Fruit fly (Drosophila melanogaster) whole organism, embryonic: ENCODE data around the gene Sf3b1.

ENCODE experiments used
- Bdp1 ChIP-seq: fragments of 200-800 bp; sonication (Bioruptor generic); optimal IDR thresholded peaks from 3 replicates; lab custom pipeline; 2016; ENCODE audit warnings: missing biosample characterization, missing genetic modification characterization
- CG11456 ChIP-seq: fragments of 200-800 bp; sonication (Bioruptor generic); IDR thresholded peaks from 3 replicates; pipeline ENCODE4 v1.3.6; 2022; ENCODE audit warnings: missing biosample characterization, missing genetic modification characterization
- CG11723 ChIP-seq: fragments of 200-800 bp; sonication (Bioruptor generic); optimal IDR thresholded peaks from 2 replicates; lab custom pipeline; 2017; ENCODE audit warnings: missing biosample characterization, mild to moderate bottlenecking, missing genetic modification characterization
- CG12299 ChIP-seq: fragments of 200-800 bp; sonication (Bioruptor generic); optimal IDR thresholded peaks from 2 replicates; lab custom pipeline; 2018; ENCODE audit warnings: missing biosample characterization, mild to moderate bottlenecking, missing genetic modification characterization
- CG1233 ChIP-seq: fragments of 200-800 bp; sonication (Bioruptor generic); optimal IDR thresholded peaks from 4 replicates; lab custom pipeline; 2018; ENCODE audit warnings: missing biosample characterization, mild to moderate bottlenecking, missing genetic modification characterization
- CG1529 ChIP-seq: fragments of 200-800 bp; sonication (Bioruptor generic); optimal IDR thresholded peaks from 3 replicates; lab custom pipeline; 2018; ENCODE audit warnings: missing biosample characterization, missing genetic modification characterization
- CG16863 ChIP-seq: fragments of 200-800 bp; sonication (Bioruptor generic); optimal IDR thresholded peaks from 3 replicates; lab custom pipeline; 2016; ENCODE audit warnings: missing biosample characterization, missing genetic modification characterization
- CG17328 ChIP-seq: fragments of 200-800 bp; sonication (Bioruptor generic); IDR thresholded peaks from 2 replicates; pipeline ENCODE4 v1.3.6; 2022; ENCODE audit warnings: missing biosample characterization, missing genetic modification characterization
- CG17568 ChIP-seq: fragments of 200-800 bp; sonication (Bioruptor generic); optimal IDR thresholded peaks from 2 replicates; lab custom pipeline; 2018; ENCODE audit warnings: missing biosample characterization, mild to moderate bottlenecking, missing genetic modification characterization, moderate library complexity
- CG18476 ChIP-seq: fragments of 200-800 bp; sonication (Bioruptor generic); optimal IDR thresholded peaks from 2 replicates; lab custom pipeline; 2016; ENCODE audit warnings: missing biosample characterization, mild to moderate bottlenecking, missing genetic modification characterization
- CG18619 ChIP-seq: fragments of 200-800 bp; sonication (Bioruptor generic); optimal IDR thresholded peaks from 3 replicates; lab custom pipeline; 2017; ENCODE audit warnings: missing biosample characterization, mild to moderate bottlenecking, missing genetic modification characterization
- CG30431 ChIP-seq: fragments of 200-800 bp; sonication (Bioruptor generic); optimal IDR thresholded peaks from 2 replicates; lab custom pipeline; 2017; ENCODE audit warnings: missing biosample characterization, missing genetic modification characterization
- CG3407 ChIP-seq: fragments of 200-800 bp; sonication (Bioruptor generic); optimal IDR thresholded peaks from 2 replicates; lab custom pipeline; 2018; ENCODE audit warnings: missing biosample characterization, mild to moderate bottlenecking, missing genetic modification characterization
- CG43689 ChIP-seq: fragments of 200-800 bp; sonication (Bioruptor generic); IDR thresholded peaks from 2 replicates; pipeline ENCODE4 v1.3.6; 2022; ENCODE audit warnings: missing biosample characterization, missing genetic modification characterization
- CG4404 ChIP-seq: fragments of 200-800 bp; sonication (Bioruptor generic); IDR thresholded peaks from 2 replicates; pipeline ENCODE4 v1.3.6; 2022; ENCODE audit warnings: missing biosample characterization, missing genetic modification characterization
- CG6254 ChIP-seq: fragments of 200-800 bp; sonication (Bioruptor generic); optimal IDR thresholded peaks from 3 replicates; lab custom pipeline; 2017; ENCODE audit warnings: mild to moderate bottlenecking, missing biosample characterization, missing genetic modification reagents, missing genetic modification characterization
- CG6654 ChIP-seq: fragments of 200-800 bp; sonication (Bioruptor generic); optimal IDR thresholded peaks from 2 replicates; lab custom pipeline; 2017; ENCODE audit warnings: missing biosample characterization, mild to moderate bottlenecking, missing genetic modification characterization
- Chrac-16 ChIP-seq: fragments of 200-800 bp; sonication (Bioruptor generic); optimal IDR thresholded peaks from 3 replicates; lab custom pipeline; 2016; ENCODE audit warnings: missing biosample characterization, missing genetic modification characterization
- CrebB ChIP-seq: fragments of 200-800 bp; sonication (Bioruptor generic); optimal IDR thresholded peaks from 3 replicates; lab custom pipeline; 2018; ENCODE audit warnings: missing biosample characterization, mild to moderate bottlenecking, missing genetic modification characterization
- Dip2 ChIP-seq: fragments of 200-800 bp; sonication (Bioruptor generic); IDR thresholded peaks from 2 replicates; pipeline ENCODE4 v1.3.6; 2022; ENCODE audit warnings: missing biosample characterization, missing genetic modification characterization
- Drgx ChIP-seq: fragments of 200-800 bp; sonication (Bioruptor generic); IDR thresholded peaks from 2 replicates; pipeline ENCODE4 v1.3.6; 2022; ENCODE audit warnings: missing biosample characterization, missing genetic modification characterization
- Eip74EF ChIP-seq, 2 experiments: fragments of 200-800 bp in 1 of 2; fragments of >200 bp in 1 of 2; sonication (Bioruptor generic) in 1 of 2; optimal IDR thresholded peaks; 2 replicates each; lab custom pipeline; 2017 to 2019; ENCODE audit warnings: missing biosample characterization in 2 of 2, missing genetic modification characterization in 2 of 2, mild to moderate bottlenecking in 1 of 2, moderate library complexity in 1 of 2
- Ets97D ChIP-seq: fragments of 200-800 bp; sonication (Bioruptor generic); optimal IDR thresholded peaks from 3 replicates; lab custom pipeline; 2016; ENCODE audit warnings: missing biosample characterization, missing genetic modification characterization
- Hey ChIP-seq: fragments of 200-800 bp; sonication (Bioruptor generic); optimal IDR thresholded peaks from 3 replicates; lab custom pipeline; 2018; ENCODE audit warnings: missing biosample characterization, mild to moderate bottlenecking, missing genetic modification characterization
- Hmx ChIP-seq: fragments of 200-800 bp; sonication (Bioruptor generic); optimal IDR thresholded peaks from 2 replicates; lab custom pipeline; 2016; ENCODE audit warnings: missing biosample characterization, missing genetic modification characterization
- Jarid2 ChIP-seq: fragments of 200-800 bp; sonication (Bioruptor generic); optimal IDR thresholded peaks from 3 replicates; lab custom pipeline; 2017; ENCODE audit warnings: mild to moderate bottlenecking, missing biosample characterization, missing genetic modification reagents, missing genetic modification characterization
- Mes4 ChIP-seq: fragments of 200-800 bp; sonication (Bioruptor generic); optimal IDR thresholded peaks from 2 replicates; lab custom pipeline; 2016; ENCODE audit warnings: missing biosample characterization, missing genetic modification characterization
- Myb ChIP-seq: fragments of 200-800 bp; sonication (Bioruptor generic); optimal IDR thresholded peaks from 2 replicates; lab custom pipeline; 2016; ENCODE audit warnings: missing biosample characterization, missing genetic modification characterization
- PHDP ChIP-seq: fragments of 200-800 bp; sonication (Bioruptor generic); optimal IDR thresholded peaks from 3 replicates; lab custom pipeline; 2018; ENCODE audit warnings: missing biosample characterization, mild to moderate bottlenecking, missing genetic modification characterization, moderate library complexity
- Rfx ChIP-seq: fragments of 200-800 bp; sonication (Bioruptor generic); IDR thresholded peaks from 2 replicates; pipeline ENCODE4 v1.3.6; 2022; ENCODE audit warnings: missing biosample characterization, missing genetic modification characterization
- Stat92E ChIP-seq, 3 experiments: fragments of >200 bp in 2 of 3; fragments of 200-800 bp in 1 of 3; sonication (Bioruptor generic) in 1 of 3; optimal IDR thresholded peaks; 2 replicates each; lab custom pipeline; 2017 to 2019; ENCODE audit warnings: missing biosample characterization in 3 of 3, missing genetic modification characterization in 3 of 3, mild to moderate bottlenecking in 1 of 3, moderate library complexity in 1 of 3
- Tbp ChIP-seq: fragments of >200 bp; optimal IDR thresholded peaks from 2 replicates; lab custom pipeline; 2018; ENCODE audit warnings: missing biosample characterization, missing genetic modification characterization
- crol ChIP-seq: fragments of 200-800 bp; sonication (Bioruptor generic); IDR thresholded peaks from 2 replicates; pipeline ENCODE4 v1.3.6; 2022; ENCODE audit warnings: missing biosample characterization, missing genetic modification characterization
- esg ChIP-seq: fragments of 200-800 bp; sonication (Bioruptor generic); conservative IDR thresholded peaks from 2 replicates; pipeline ENCODE4 v1.3.6; 2022; ENCODE audit warnings: missing biosample characterization, missing genetic modification characterization
- fu2 ChIP-seq: fragments of 200-800 bp; sonication (Bioruptor generic); optimal IDR thresholded peaks from 2 replicates; lab custom pipeline; 2016; ENCODE audit warnings: missing biosample characterization, missing genetic modification characterization
- hbn ChIP-seq: fragments of 200-800 bp; sonication (Bioruptor generic); IDR thresholded peaks from 2 replicates; pipeline ENCODE4 v1.3.6; 2022; ENCODE audit warnings: missing biosample characterization, missing genetic modification characterization; ENCODE audit not compliant: partially characterized antibody
- hkb ChIP-seq, 2 experiments: fragments of 200-800 bp in 1 of 2; fragments of >200 bp in 1 of 2; sonication (Bioruptor generic) in 1 of 2; IDR thresholded peaks in 1 of 2; optimal IDR thresholded peaks in 1 of 2; 2 replicates each; pipeline versions ENCODE4 v1.3.6 to Lab custom; 2017 to 2022; ENCODE audit warnings: missing biosample characterization in 1 of 2, missing genetic modification characterization in 1 of 2
- jumu ChIP-seq: fragments of 200-800 bp; sonication (Bioruptor generic); optimal IDR thresholded peaks from 3 replicates; lab custom pipeline; 2016; ENCODE audit warnings: missing biosample characterization, missing genetic modification characterization
- knrl ChIP-seq: fragments of 200-800 bp; sonication (Bioruptor generic); IDR thresholded peaks from 3 replicates; pipeline ENCODE4 v1.3.6; 2022; ENCODE audit warnings: missing biosample characterization, missing genetic modification characterization; ENCODE audit not compliant: partially characterized antibody
- lola ChIP-seq, 3 experiments: fragments of >200 bp in 2 of 3; fragments of 200-800 bp in 1 of 3; sonication (Bioruptor generic) in 1 of 3; optimal IDR thresholded peaks; 2 replicates each; lab custom pipeline; 2017 to 2019; ENCODE audit warnings: missing biosample characterization in 3 of 3, missing genetic modification characterization in 3 of 3, mild to moderate bottlenecking in 1 of 3, moderate library complexity in 1 of 3
- mam ChIP-seq: fragments of 200-800 bp; sonication (Bioruptor generic); optimal IDR thresholded peaks from 3 replicates; lab custom pipeline; 2016; ENCODE audit warnings: missing biosample characterization, missing genetic modification characterization
- nerfin-2 ChIP-seq: fragments of 200-800 bp; sonication (Bioruptor generic); IDR thresholded peaks from 2 replicates; pipeline ENCODE4 v1.3.6; 2022; ENCODE audit warnings: missing biosample characterization, missing genetic modification characterization; ENCODE audit not compliant: partially characterized antibody
- onecut ChIP-seq: fragments of 200-800 bp; sonication (Bioruptor generic); IDR thresholded peaks from 2 replicates; pipeline ENCODE4 v1.3.6; 2022; ENCODE audit warnings: missing biosample characterization, missing genetic modification characterization
- sisA ChIP-seq: fragments of 200-800 bp; sonication (Bioruptor generic); IDR thresholded peaks from 2 replicates; pipeline ENCODE4 v1.3.6; 2022; ENCODE audit warnings: missing biosample characterization, missing genetic modification characterization
- sna ChIP-seq: fragments of 200-800 bp; sonication (Bioruptor generic); IDR thresholded peaks from 2 replicates; pipeline ENCODE4 v1.3.6; 2022; ENCODE audit warnings: missing biosample characterization, missing genetic modification characterization; ENCODE audit not compliant: partially characterized antibody
- unc-4 ChIP-seq: fragments of 200-800 bp; sonication (Bioruptor generic); IDR thresholded peaks from 2 replicates; pipeline ENCODE4 v1.3.6; 2022; ENCODE audit warnings: missing biosample characterization, missing genetic modification characterization; ENCODE audit not compliant: partially characterized antibody
- wor ChIP-seq: fragments of 200-800 bp; sonication (Bioruptor generic); IDR thresholded peaks from 2 replicates; pipeline ENCODE4 v1.3.6; 2022; ENCODE audit warnings: missing biosample characterization, missing genetic modification characterization
- zen2 ChIP-seq: fragments of 200-800 bp; sonication (Bioruptor generic); IDR thresholded peaks from 3 replicates; pipeline ENCODE4 v1.3.6; 2022; ENCODE audit warnings: missing biosample characterization, missing genetic modification characterization; ENCODE audit not compliant: partially characterized antibody
- zfh1 ChIP-seq: fragments of 200-800 bp; sonication (Bioruptor generic); IDR thresholded peaks from 3 replicates; pipeline ENCODE4 v1.3.6; 2022; ENCODE audit warnings: missing biosample characterization, missing genetic modification characterization

The Sf3b1 gene

DNA sequence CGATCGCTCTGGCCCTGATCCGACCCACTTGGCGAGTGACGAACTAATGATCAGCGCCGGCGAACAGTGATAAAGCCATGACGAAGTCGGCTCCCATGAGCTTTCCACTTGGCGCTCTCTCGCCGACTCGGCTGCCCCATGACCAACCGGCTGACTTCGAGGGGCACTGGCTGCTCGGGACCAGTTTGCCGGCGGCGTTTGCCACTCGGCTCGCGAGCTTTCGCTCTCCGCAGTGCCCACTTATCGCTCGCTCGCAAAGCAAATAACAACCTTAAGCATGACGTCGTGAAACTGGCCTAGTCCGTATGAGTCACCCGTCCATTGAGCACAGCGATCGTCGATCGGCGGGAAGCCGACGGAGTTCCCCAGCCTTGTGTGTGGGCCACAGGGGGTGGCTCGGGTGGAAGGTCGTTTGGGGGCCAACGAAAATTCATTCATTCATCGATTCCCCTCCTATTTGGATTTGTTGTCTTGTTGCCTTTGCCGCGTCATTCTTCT is 15.7 kb upstream of the Sf3b1 start, which contains the start of gene Ets21C (continued):
- TF ChIP-seq Ets97D (GFP tag; lab: Kevin White, UChicago) (no peak), CG18619 (GFP tag; lab: Kevin White, UChicago) (no peak), CG4404 (GFP tag; lab: Robert Waterston, UW) (no peak), unc-4 (peak; percentile 46; the same call in 1 of the 2 replicates), CG1233 (GFP tag; lab: Kevin White, UChicago) (no peak), Rfx (no peak), CG43689 (GFP tag; lab: Robert Waterston, UW) (no peak), wor (GFP tag; lab: Robert Waterston, UW) (no peak), Mes4 (GFP tag; lab: Kevin White, UChicago) (no peak), PHDP (no peak), onecut (GFP tag; lab: Robert Waterston, UW) (no peak; the same call in 1 of the 2 replicates), CG6654 (no peak), jumu (no peak), Hey (peak; percentile 3), Eip74EF (GFP tag; optimal IDR thresholded peaks at IDR 0.05; lab: Kevin White, UChicago) (peak in 1 of 2 experiments; percentile 40), hbn (GFP tag; lab: Robert Waterston, UW) (no peak), Chrac-16 (GFP tag; lab: Kevin White, UChicago) (no peak), Drgx (GFP tag; lab: Robert Waterston, UW) (peak; percentile 75), CrebB (tag; lab: Kevin White, UChicago) (peak; percentile 18), Hmx (no peak), Bdp1 (no peak), CG3407 (GFP tag; lab: Kevin White, UChicago) (no peak), CG12299 (no peak), CG1529 (no peak), CG30431 (no peak), CG16863 (GFP tag; lab: Kevin White, UChicago) (no peak), Tbp (GFP tag; lab: Kevin White, UChicago) (no peak), mam (GFP tag; lab: Kevin White, UChicago) (no peak), sna (GFP tag; lab: Robert Waterston, UW) (0 out of 2 replicates have a peak, but pooled peaks have one; percentile 25), fu2 (GFP tag; lab: Kevin White, UChicago) (no peak), CG6254 (GFP tag; lab: Kevin White, UChicago) (no peak), CG11723 (GFP tag; lab: Kevin White, UChicago) (no peak), Jarid2 (GFP tag; lab: Kevin White, UChicago) (peak; percentile 25), nerfin-2 (GFP tag; lab: Robert Waterston, UW) (no peak), CG11456 (GFP tag; lab: Robert Waterston, UW) (no peak), Dip2 (GFP tag; lab: Robert Waterston, UW) (no peak), hkb (optimal IDR thresholded peaks at IDR 0.05; lab: Kevin White, UChicago) (no peak), hkb (GFP tag; IDR thresholded peaks at IDR 0.05; lab: Robert Waterston, UW) (no peak; the same call in 1 of the 2 replicates), Stat92E (GFP tag; optimal IDR thresholded peaks at IDR 0.05; lab: Kevin White, UChicago) (peak in 1 of 3 experiments; percentile 38), esg (GFP tag; lab: Robert Waterston, UW) (no peak), lola (GFP tag; optimal IDR thresholded peaks at IDR 0.05; lab: Kevin White, UChicago) (no peak), crol (GFP tag; lab: Robert Waterston, UW) (peak; percentile 90), knrl (no peak), sisA (GFP tag; lab: Robert Waterston, UW) (no peak), CG17568 (GFP tag; lab: Kevin White, UChicago) (no peak), zen2 (GFP tag; lab: Robert Waterston, UW) (peak; percentile 43; the same call in 1 of the 3 replicates), Myb (no peak), zfh1 (0 out of 3 replicates have a peak, but pooled peaks have one; percentile 14), CG18476 (no peak), CG17328 (no peak)
